Worm (Caenorhabditis elegans): ENCODE results near the gene F07B10.7.

Gene F07B10.7

DNA sequence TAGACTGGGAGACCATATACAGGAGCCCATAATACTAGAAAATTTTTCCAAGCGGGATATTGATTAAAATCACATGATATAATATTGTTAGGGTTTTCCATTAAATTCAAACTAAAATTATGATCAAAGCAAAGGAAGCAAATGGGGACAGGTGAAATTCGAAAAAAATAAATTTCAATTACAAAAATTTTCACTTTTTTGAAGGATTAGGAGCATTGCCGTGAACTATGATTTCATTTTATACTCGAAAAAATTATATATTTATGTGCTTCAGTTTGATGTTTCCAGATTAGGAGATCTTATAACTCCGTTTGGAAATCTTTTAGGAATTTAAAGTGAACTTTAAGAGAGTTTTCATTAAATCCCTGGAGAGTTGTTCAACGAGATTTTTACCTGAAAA lies at the start of gene F07B10.7:
TSS of gene F07B10.7 (minus strand) at position 101 of the 400 bp plus-strand sequence.
- TF ChIP-seq Y53F4B.3 (GFP tag; IDR thresholded peaks at IDR 0.05) (no peak), hlh-12 (tag; optimal IDR thresholded peaks at IDR 0.05) (no peak), gei-17 (GFP tag; optimal IDR thresholded peaks at IDR 0.05) (no peak), nfya-1 (tag; optimal IDR thresholded peaks at IDR 0.05; ENCODE audit: borderline replicate concordance, insufficient read depth) (no peak), ekl-4 (GFP tag; IDR thresholded peaks at IDR 0.05) (no peak)

DNA sequence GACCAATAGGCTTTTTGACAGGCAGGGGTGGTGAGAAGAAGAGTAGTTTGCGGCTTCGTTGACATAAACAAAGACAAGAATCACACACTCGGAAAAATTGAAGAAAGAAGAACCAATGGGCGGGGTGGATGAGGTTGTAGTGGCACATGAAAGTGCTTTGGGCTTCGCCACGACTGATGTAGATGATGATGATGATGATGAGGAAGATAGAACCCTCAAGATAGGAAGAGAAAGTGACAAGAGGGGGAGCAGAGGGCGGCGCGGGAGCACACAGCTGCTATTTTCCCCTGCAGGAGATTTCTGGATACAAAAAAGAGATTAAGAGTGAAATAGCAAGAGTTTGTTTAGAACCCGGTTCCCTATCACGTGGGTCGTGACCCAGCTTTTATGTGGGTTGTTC lies 48.4 kb upstream of the F07B10.7 start:
- TF ChIP-seq K12H6.12 (tag; optimal IDR thresholded peaks at IDR 0.05) (peak; percentile 17), somi-1 (GFP tag; optimal IDR thresholded peaks at IDR 0.05) (peak; percentile 15), nhr-120 (GFP tag; IDR thresholded peaks at IDR 0.05) (no peak)

DNA sequence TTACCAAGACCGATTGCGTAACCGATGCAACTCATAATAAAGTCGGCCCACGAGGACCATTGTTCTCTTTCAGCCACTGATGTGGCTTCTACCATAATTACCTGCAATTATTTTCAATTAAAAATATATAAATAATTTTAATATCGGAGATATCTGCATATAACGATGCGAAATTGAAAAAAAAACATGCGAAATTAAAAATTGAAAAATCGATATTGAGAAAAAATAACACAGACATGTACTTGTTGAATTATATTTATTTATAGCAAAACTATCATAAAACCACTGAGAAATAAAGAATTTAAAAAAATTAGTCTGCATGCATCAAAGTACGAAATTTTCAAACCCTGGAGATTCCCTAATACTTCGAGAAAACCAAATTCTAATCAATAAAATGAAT lies 47.8 kb upstream of the F07B10.7 start, which contains the start of gene snf-11:
TSS of gene snf-11 (minus strand) at position 101 of the 400 bp plus-strand sequence.
- no peak for TF ChIP-seq ceh-58 (GFP tag; IDR thresholded peaks at IDR 0.05)

DNA sequence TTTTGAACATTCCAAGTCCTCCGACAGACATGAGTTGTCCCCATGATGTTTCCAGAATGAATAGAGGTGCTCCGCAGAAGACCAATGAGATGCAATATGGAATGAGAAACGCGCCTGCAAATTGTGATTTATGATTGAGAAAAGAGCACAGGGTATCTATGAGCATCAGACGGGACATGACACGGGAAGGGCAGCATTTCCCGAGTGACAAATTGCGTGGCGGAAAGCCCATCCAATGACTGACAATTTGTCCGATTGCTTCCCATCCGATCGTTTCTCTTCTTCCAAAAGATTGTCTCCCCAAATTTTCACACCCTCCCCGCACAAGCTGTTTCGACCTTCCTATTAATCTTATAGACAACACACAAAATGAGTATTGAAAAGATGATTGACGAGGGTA lies 47.3 kb upstream of the F07B10.7 start:
- TF ChIP-seq ceh-91 (GFP tag; IDR thresholded peaks at IDR 0.05), result no peak
- TF ChIP-seq sptf-2 (GFP tag; optimal IDR thresholded peaks at IDR 0.05), result no peak
- no peak for TF ChIP-seq nhr-80 (tag; optimal IDR thresholded peaks at IDR 0.05)
- TF ChIP-seq ztf-18 (tag; optimal IDR thresholded peaks at IDR 0.05), result no peak
- no peak for TF ChIP-seq ztf-28 (GFP tag; IDR thresholded peaks at IDR 0.05)
- TF ChIP-seq Y53F4B.3 (GFP tag; IDR thresholded peaks at IDR 0.05), result no peak
- TF ChIP-seq lag-1 (GFP tag; IDR thresholded peaks at IDR 0.05), result no peak
- no peak for TF ChIP-seq nhr-120 (GFP tag; IDR thresholded peaks at IDR 0.05)
- TF ChIP-seq F57C9.4 (tag; optimal IDR thresholded peaks at IDR 0.05), result no peak
- no peak for TF ChIP-seq ceh-79 (tag; optimal IDR thresholded peaks at IDR 0.05)
- TF ChIP-seq somi-1 (GFP tag; optimal IDR thresholded peaks at IDR 0.05), result no peak
- no peak for TF ChIP-seq lsy-27 (tag; optimal IDR thresholded peaks at IDR 0.05; ENCODE audit: borderline replicate concordance, insufficient read depth)

DNA sequence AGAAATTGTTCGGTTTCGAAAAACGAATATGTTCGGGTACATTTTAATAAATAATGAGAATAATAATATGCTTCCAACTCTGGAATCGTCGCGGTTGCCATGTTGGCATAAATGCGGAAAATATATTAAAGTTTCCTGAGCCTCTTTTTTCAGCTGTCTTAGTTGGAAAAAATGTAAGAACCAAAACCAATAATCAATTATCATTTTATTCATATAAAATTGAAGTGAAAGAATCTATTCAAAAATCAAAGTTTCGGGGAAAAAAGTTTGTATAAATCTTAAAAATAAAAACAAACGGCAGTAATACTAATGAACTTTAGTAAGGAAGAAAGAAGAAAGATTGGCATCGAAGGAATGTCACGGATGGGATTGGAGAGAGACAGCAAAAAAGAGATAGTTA lies 44.4 kb upstream of the F07B10.7 start, which contains the start of gene srh-45:
TSS of gene srh-45 (minus strand) at position 101 of the 400 bp plus-strand sequence.
- TF ChIP-seq Y67H2A.10 (GFP tag; conservative IDR thresholded peaks at IDR 0.05) (no peak), mes-4 (tag; optimal IDR thresholded peaks at IDR 0.05) (no peak), cebp-1 (GFP tag; IDR thresholded peaks at IDR 0.05) (no peak), cebp-1 (tag; optimal IDR thresholded peaks at IDR 0.05) (no peak), F23B12.7 (tag; optimal IDR thresholded peaks at IDR 0.05; ENCODE audit: insufficient read depth) (no peak), cebp-2 (GFP tag; IDR thresholded peaks at IDR 0.05) (no peak), madf-8 (GFP tag; conservative IDR thresholded peaks at IDR 0.05) (no peak), ceh-91 (GFP tag; IDR thresholded peaks at IDR 0.05) (no peak), lin-35 (GFP tag; optimal IDR thresholded peaks at IDR 0.05) (no peak), zfh-2 (GFP tag; conservative IDR thresholded peaks at IDR 0.05) (no peak), F55B11.4 (tag; optimal IDR thresholded peaks at IDR 0.05; ENCODE audit: borderline replicate concordance, insufficient read depth) (no peak), B0261.1 (tag; optimal IDR thresholded peaks at IDR 0.05) (no peak), lir-1 (GFP tag; conservative IDR thresholded peaks at IDR 0.05) (no peak), fkh-3 (tag; optimal IDR thresholded peaks at IDR 0.05) (no peak), unc-130 (GFP tag; optimal IDR thresholded peaks at IDR 0.05) (no peak), tbx-9 (tag; optimal IDR thresholded peaks at IDR 0.05; ENCODE audit: borderline replicate concordance) (no peak), tbp1 (GFP tag; optimal IDR thresholded peaks at IDR 0.05) (no peak), unc-62 (GFP tag; optimal IDR thresholded peaks at IDR 0.05) (no peak), Y53G8AR.9 (GFP tag; conservative IDR thresholded peaks at IDR 0.05) (no peak), ceh-79 (tag; optimal IDR thresholded peaks at IDR 0.05) (no peak)
